Fruit fly (Drosophila melanogaster) whole organism, wandering third instar larva: ENCODE measurements around the gene Klc.

Experiments used
- Abd-B ChIP-seq: fragments of >200 bp; optimal IDR thresholded peaks from 2 replicates; lab custom pipeline; 2017; ENCODE audit warnings: missing biosample characterization, missing genetic modification characterization
- CG9705 ChIP-seq: fragments of 200-800 bp; sonication (Bioruptor generic); optimal IDR thresholded peaks from 2 replicates; lab custom pipeline; 2018; ENCODE audit warnings: missing biosample characterization, mild to moderate bottlenecking, missing genetic modification characterization
- CrebA ChIP-seq: fragments of 200-800 bp; sonication (Bioruptor generic); optimal IDR thresholded peaks from 2 replicates; lab custom pipeline; 2016; ENCODE audit warnings: missing biosample characterization, mild to moderate bottlenecking, missing genetic modification characterization, borderline replicate concordance
- Dfd ChIP-seq: fragments of >200 bp; optimal IDR thresholded peaks from 2 replicates; lab custom pipeline; 2017; ENCODE audit warnings: missing biosample characterization, missing genetic modification characterization
- Dif ChIP-seq: fragments of 200-275, 200-300 bp; sonication (Bioruptor generic); optimal IDR thresholded peaks from 2 replicates; lab custom pipeline; 2018; ENCODE audit warnings: missing biosample characterization, missing genetic modification characterization; ENCODE audit not compliant: partially characterized antibody
- GATAd ChIP-seq: sonication (Bioruptor generic); optimal IDR thresholded peaks from 2 replicates; lab custom pipeline; 2016; ENCODE audit warnings: missing biosample characterization, missing genetic modification characterization
- HLH106 ChIP-seq: fragments of 200-800 bp; optimal IDR thresholded peaks from 3 replicates; lab custom pipeline; 2019; ENCODE audit warnings: missing biosample characterization, mild to moderate bottlenecking, missing genetic modification characterization, moderate library complexity
- Hnf4 ChIP-seq: fragments of 200-800 bp; sonication (Bioruptor generic); optimal IDR thresholded peaks from 2 replicates; lab custom pipeline; 2016; ENCODE audit warnings: missing biosample characterization, mild to moderate bottlenecking, missing genetic modification characterization
- Hr83 ChIP-seq: fragments of 200-300 bp; sonication (Bioruptor generic); optimal IDR thresholded peaks from 2 replicates; lab custom pipeline; 2016; ENCODE audit warnings: missing biosample characterization, mild to moderate bottlenecking, missing genetic modification characterization, moderate library complexity; ENCODE audit not compliant: poor library complexity, severe bottlenecking
- Jra ChIP-seq: sonication (Bioruptor generic); optimal IDR thresholded peaks from 2 replicates; lab custom pipeline; 2016; ENCODE audit warnings: missing biosample characterization, missing genetic modification characterization
- Mio ChIP-seq: sonication (Bioruptor generic); optimal IDR thresholded peaks from 2 replicates; lab custom pipeline; 2016; ENCODE audit warnings: missing biosample characterization, missing genetic modification characterization
- Myc ChIP-seq: fragments of >200 bp; optimal IDR thresholded peaks from 2 replicates; lab custom pipeline; 2017
- OdsH ChIP-seq: fragments of 200-800 bp; sonication (Bioruptor generic); optimal IDR thresholded peaks from 2 replicates; lab custom pipeline; 2016; ENCODE audit warnings: missing biosample characterization, mild to moderate bottlenecking, missing genetic modification characterization
- Rel ChIP-seq, 2 experiments: fragments of 200-800 bp; sonication (Bioruptor generic) in 1 of 2; optimal IDR thresholded peaks; 2 replicates in 1 of 2; 3 replicates in 1 of 2; lab custom pipeline; 2016 to 2019; ENCODE audit warnings: mild to moderate bottlenecking in 2 of 2, missing biosample characterization in 2 of 2, missing genetic modification characterization in 2 of 2, moderate library complexity in 1 of 2
- Sp1 ChIP-seq: fragments of 200-800 bp; sonication (Bioruptor generic); optimal IDR thresholded peaks from 3 replicates; lab custom pipeline; 2019; ENCODE audit warnings: missing biosample characterization, mild to moderate bottlenecking, missing genetic modification characterization, moderate library complexity
- Vsx2 ChIP-seq: fragments of 200-300, 225-300 bp; sonication (Bioruptor generic); optimal IDR thresholded peaks from 2 replicates; lab custom pipeline; 2018; ENCODE audit warnings: missing biosample characterization, missing genetic modification characterization; ENCODE audit not compliant: partially characterized antibody
- br ChIP-seq: fragments of 200-800 bp; sonication (Bioruptor generic); optimal IDR thresholded peaks from 2 replicates; lab custom pipeline; 2016; ENCODE audit warnings: missing biosample characterization, missing genetic modification characterization
- brk ChIP-seq: fragments of 200-800 bp; sonication (Bioruptor generic); optimal IDR thresholded peaks from 2 replicates; lab custom pipeline; 2016; ENCODE audit warnings: missing biosample characterization, mild to moderate bottlenecking, missing genetic modification characterization
- dl ChIP-seq, 2 experiments: fragments of 175-275, 200-275 bp in 1 of 2; fragments of 200-275 bp in 1 of 2; sonication (Bioruptor generic); optimal IDR thresholded peaks; lab custom pipeline; 2018; ENCODE audit warnings: mild to moderate bottlenecking in 2 of 2, missing biosample characterization in 2 of 2, missing genetic modification characterization in 2 of 2, moderate library complexity in 2 of 2; ENCODE audit not compliant: partially characterized antibody in 2 of 2, insufficient read depth in 1 of 2
- dsf ChIP-seq: sonication (Bioruptor generic); optimal IDR thresholded peaks from 2 replicates; lab custom pipeline; 2016; ENCODE audit warnings: missing biosample characterization, missing genetic modification characterization, borderline replicate concordance
- ey ChIP-seq: fragments of 200-800 bp; sonication (Bioruptor generic); optimal IDR thresholded peaks from 2 replicates; lab custom pipeline; 2016; ENCODE audit warnings: missing biosample characterization, missing genetic modification characterization
- foxo ChIP-seq, 2 experiments: fragments of 200-800 bp; sonication (Bioruptor generic); optimal IDR thresholded peaks; 2 replicates in 1 of 2; 3 replicates in 1 of 2; lab custom pipeline; 2016 to 2017; ENCODE audit warnings: missing biosample characterization in 2 of 2, missing genetic modification characterization in 2 of 2
- fru ChIP-seq: fragments of 200-800 bp; sonication (Bioruptor generic); optimal IDR thresholded peaks from 3 replicates; lab custom pipeline; 2016; ENCODE audit warnings: missing biosample characterization, mild to moderate bottlenecking, missing genetic modification characterization
- h ChIP-seq: fragments of 200-800 bp; sonication (Bioruptor generic); optimal IDR thresholded peaks from 3 replicates; lab custom pipeline; 2016; ENCODE audit warnings: missing biosample characterization, mild to moderate bottlenecking, missing genetic modification characterization
- pan ChIP-seq: fragments of >200 bp; optimal IDR thresholded peaks from 2 replicates; lab custom pipeline; 2017
- psq ChIP-seq: fragments of 200-800 bp; sonication (Bioruptor generic); optimal IDR thresholded peaks from 3 replicates; lab custom pipeline; 2017; ENCODE audit warnings: missing biosample characterization, mild to moderate bottlenecking, missing genetic modification characterization, moderate library complexity
- rgr ChIP-seq: fragments of 200-800 bp; sonication (Bioruptor generic); optimal IDR thresholded peaks from 3 replicates; lab custom pipeline; 2016; ENCODE audit warnings: missing biosample characterization, mild to moderate bottlenecking, missing genetic modification characterization
- sage ChIP-seq: fragments of 200-800 bp; sonication (Bioruptor generic); optimal IDR thresholded peaks from 2 replicates; lab custom pipeline; 2016; ENCODE audit warnings: missing biosample characterization, mild to moderate bottlenecking, missing genetic modification characterization
- tai ChIP-seq: sonication (Bioruptor generic); optimal IDR thresholded peaks from 2 replicates; lab custom pipeline; 2016; ENCODE audit warnings: missing biosample characterization, missing genetic modification characterization
- usp ChIP-seq: fragments of >200 bp; optimal IDR thresholded peaks from 2 replicates; lab custom pipeline; 2017; ENCODE audit warnings: missing biosample characterization, missing genetic modification characterization
- woc ChIP-seq: sonication (Bioruptor generic); optimal IDR thresholded peaks from 2 replicates; lab custom pipeline; 2016; ENCODE audit warnings: missing biosample characterization, mild to moderate bottlenecking, missing genetic modification characterization

The Klc gene

dm6 chr3L:12789875-12790373 is 40.1 kb upstream of the Klc start, which contains the start of gene CG42709:
Gene CG42709, plus strand, starts transcription at chr3L:12790192.
- no peak for TF ChIP-seq pan (lab: Kevin White, UChicago)
- no peak for TF ChIP-seq brk (GFP tag; lab: Kevin White, UChicago)
- peak; percentile 84 for TF ChIP-seq Dif (GFP tag; lab: Kevin White, UChicago)
- TF ChIP-seq Sp1 (GFP tag; lab: Kevin White, UChicago): no peak
- TF ChIP-seq Mio (GFP tag; lab: Kevin White, UChicago): no peak
- no peak for TF ChIP-seq Vsx2 (GFP tag; lab: Kevin White, UChicago)
- peak; percentile 21 to 34 for TF ChIP-seq dl (GFP tag; optimal IDR thresholded peaks at IDR 0.05; lab: Kevin White, UChicago; ENCODE audit: insufficient read depth in 1 of 2, partially characterized antibody in 2 of 2)
- TF ChIP-seq woc (GFP tag; lab: Kevin White, UChicago): no peak
- TF ChIP-seq OdsH (GFP tag; lab: Kevin White, UChicago): no peak
- TF ChIP-seq Hnf4 (GFP tag; lab: Kevin White, UChicago): peak; percentile 25
- TF ChIP-seq CrebA (GFP tag; lab: Kevin White, UChicago): peak; percentile 59
- TF ChIP-seq h: peak; percentile 14
- TF ChIP-seq Rel (GFP tag; optimal IDR thresholded peaks at IDR 0.05; lab: Kevin White, UChicago): peak; percentile 49
- TF ChIP-seq Rel (tag; optimal IDR thresholded peaks at IDR 0.05; lab: Kevin White, UChicago): no peak
- TF ChIP-seq tai (GFP tag; lab: Kevin White, UChicago): no peak
- TF ChIP-seq GATAd (GFP tag; lab: Kevin White, UChicago): no peak
- TF ChIP-seq Abd-B: no peak
- TF ChIP-seq dsf (GFP tag; lab: Kevin White, UChicago): no peak
- no peak for TF ChIP-seq fru (GFP tag; lab: Kevin White, UChicago)
- no peak for TF ChIP-seq rgr
- TF ChIP-seq Myc (lab: Kevin White, UChicago): no peak
- TF ChIP-seq psq (GFP tag; lab: Kevin White, UChicago): no peak
- no peak for TF ChIP-seq foxo (GFP tag; optimal IDR thresholded peaks at IDR 0.05; lab: Kevin White, UChicago)
- peak; percentile 67 for TF ChIP-seq sage
- TF ChIP-seq ey: no peak

- TF ChIP-seq tai (GFP tag; lab: Kevin White, UChicago) (no peak), CrebA (GFP tag; lab: Kevin White, UChicago) (no peak), usp (GFP tag; lab: Kevin White, UChicago) (no peak), Myc (lab: Kevin White, UChicago) (no peak), Dfd (GFP tag; lab: Kevin White, UChicago) (no peak), CG9705 (GFP tag; lab: Kevin White, UChicago) (no peak), HLH106 (tag; lab: Kevin White, UChicago) (no peak), Mio (GFP tag; lab: Kevin White, UChicago) (no peak), Abd-B (no peak)
Measured at dm6 chr3L:12780997-12781396, 31.1 kb upstream of the Klc start, which contains the start of the genes CG10969 and CG17666. Gene CG10969, minus strand, starts transcription at chr3L:12781097. Gene CG17666, plus strand, starts transcription at chr3L:12781325.

dm6 chr3L:12778616-12779015 is 28.8 kb upstream of the Klc start, which contains the start of gene CG32106:
Gene CG32106, minus strand, starts transcription at chr3L:12778716.
- TF ChIP-seq h (no peak), Abd-B (no peak), psq (GFP tag; lab: Kevin White, UChicago) (no peak)

- TF ChIP-seq Mio (GFP tag; lab: Kevin White, UChicago) (no peak), Dfd (GFP tag; lab: Kevin White, UChicago) (no peak), Hr83 (GFP tag; lab: Kevin White, UChicago) (peak; percentile 80), dsf (GFP tag; lab: Kevin White, UChicago) (no peak), Jra (peak; percentile 42), tai (GFP tag; lab: Kevin White, UChicago) (peak; percentile 55), br (GFP tag; lab: Kevin White, UChicago) (no peak)
- TF ChIP-seq, all 38 proteins: peak for 3
Measured at dm6 chr3L:12772740-12773686, 23.2 kb upstream of the Klc start, which contains the start of gene Hip1. Gene Hip1, minus strand, starts transcription at chr3L:12773573.
